Worm (Caenorhabditis elegans): Measurements from ENCODE around the gene let-60.

Gene let-60

ce11 chrIV:11659794-11660312 lies 31.0 kb downstream of the let-60 start, which contains the start of gene ZK792.1 (continued):
- no peak for TF ChIP-seq B0035.1 (tag; optimal IDR thresholded peaks at IDR 0.05)
- no peak for TF ChIP-seq ama-1 (optimal IDR thresholded peaks at IDR 0.05)
- no peak for TF ChIP-seq ama-1 (GFP tag; optimal IDR thresholded peaks at IDR 0.05)
- TF ChIP-seq snpc-1.3 (tag; optimal IDR thresholded peaks at IDR 0.05; ENCODE audit: insufficient read depth), result no peak
- TF ChIP-seq madf-8 (GFP tag; conservative IDR thresholded peaks at IDR 0.05), result peak; percentile 59
- no peak for TF ChIP-seq F57C9.4 (tag; optimal IDR thresholded peaks at IDR 0.05)
- no peak for TF ChIP-seq dpl-1 (GFP tag; optimal IDR thresholded peaks at IDR 0.05)
- no peak for TF ChIP-seq ekl-4 (GFP tag; IDR thresholded peaks at IDR 0.05)
- no peak for TF ChIP-seq snpc-3.4 (tag; optimal IDR thresholded peaks at IDR 0.05)
- no peak for TF ChIP-seq F10E7.11 (tag; optimal IDR thresholded peaks at IDR 0.05)
- no peak for TF ChIP-seq aptf-2 (GFP tag; conservative IDR thresholded peaks at IDR 0.05)
- TF ChIP-seq F33H1.4 (GFP tag; IDR thresholded peaks at IDR 0.05), result peak; percentile 69
- TF ChIP-seq gei-17 (GFP tag; optimal IDR thresholded peaks at IDR 0.05), result no peak
- TF ChIP-seq madf-3 (GFP tag; IDR thresholded peaks at IDR 0.05), result no peak
- no peak for TF ChIP-seq rcor-1 (GFP tag; IDR thresholded peaks at IDR 0.05)
- TF ChIP-seq nhr-179 (tag; optimal IDR thresholded peaks at IDR 0.05), result no peak

ce11 chrIV:11656144-11656780 lies 34.6 kb downstream of the let-60 start, which contains the start of gene ZK809.5:
Gene ZK809.5, plus strand, starts transcription at chrIV:11656730.
- TF ChIP-seq Y67H2A.10 (GFP tag; conservative IDR thresholded peaks at IDR 0.05), result no peak
- TF ChIP-seq let-526 (GFP tag; IDR thresholded peaks at IDR 0.05), result no peak
- no peak for TF ChIP-seq unc-62 (GFP tag; optimal IDR thresholded peaks at IDR 0.05)

ce11 chrIV:11655370-11655769 lies 35.5 kb downstream of the let-60 start, which contains the start of gene ent-1:
Gene ent-1, minus strand, starts transcription at chrIV:11655470.
- no peak for TF ChIP-seq ztf-3 (GFP tag; optimal IDR thresholded peaks at IDR 0.05)
- no peak for TF ChIP-seq rpc-1 (optimal IDR thresholded peaks at IDR 0.05)
- TF ChIP-seq rpc-1 (tag; optimal IDR thresholded peaks at IDR 0.05), result no peak
- no peak for TF ChIP-seq mcd-1 (GFP tag; IDR thresholded peaks at IDR 0.05)
- no peak for TF ChIP-seq nfya-2 (GFP tag; IDR thresholded peaks at IDR 0.05)
- no peak for TF ChIP-seq madf-3 (GFP tag; IDR thresholded peaks at IDR 0.05)
- TF ChIP-seq ztf-22 (GFP tag; optimal IDR thresholded peaks at IDR 0.05), result no peak
- TF ChIP-seq tbx-9 (tag; optimal IDR thresholded peaks at IDR 0.05; ENCODE audit: borderline replicate concordance), result no peak
- TF ChIP-seq dpl-1 (GFP tag; optimal IDR thresholded peaks at IDR 0.05), result no peak

- TF ChIP-seq repo-1 (tag; optimal IDR thresholded peaks at IDR 0.05), result no peak
- no peak for TF ChIP-seq sea-2 (GFP tag; IDR thresholded peaks at IDR 0.05)
- no peak for TF ChIP-seq nhr-120 (GFP tag; IDR thresholded peaks at IDR 0.05)
- TF ChIP-seq Y95B8A.8 (GFP tag; IDR thresholded peaks at IDR 0.05), result no peak
- TF ChIP-seq efl-1 (GFP tag; optimal IDR thresholded peaks at IDR 0.05), result no peak
- TF ChIP-seq nhr-27 (tag; optimal IDR thresholded peaks at IDR 0.05), result no peak
- TF ChIP-seq attf-5 (GFP tag; optimal IDR thresholded peaks at IDR 0.05), result no peak
- TF ChIP-seq aptf-2 (GFP tag; conservative IDR thresholded peaks at IDR 0.05), result no peak
- TF ChIP-seq snpc-1.1 (tag; optimal IDR thresholded peaks at IDR 0.05; ENCODE audit: insufficient read depth), result no peak
- no peak for TF ChIP-seq K12H6.12 (tag; optimal IDR thresholded peaks at IDR 0.05)
- no peak for TF ChIP-seq nfya-2 (GFP tag; IDR thresholded peaks at IDR 0.05)
- no peak for TF ChIP-seq unc-62 (GFP tag; optimal IDR thresholded peaks at IDR 0.05)
- no peak for TF ChIP-seq lir-1 (GFP tag; conservative IDR thresholded peaks at IDR 0.05)
- TF ChIP-seq B0019.2 (GFP tag; conservative IDR thresholded peaks at IDR 0.05), result no peak
Measured at ce11 chrIV:11651965-11652453, 38.9 kb downstream of the let-60 start, which contains the start of the genes acl-3 and ndub-6. Gene acl-3, minus strand, starts transcription at chrIV:11652023. Gene ndub-6, plus strand, starts transcription at chrIV:11652403.
